Worm (Caenorhabditis elegans): Measurements from ENCODE around the gene ceh-28.

DNA sequence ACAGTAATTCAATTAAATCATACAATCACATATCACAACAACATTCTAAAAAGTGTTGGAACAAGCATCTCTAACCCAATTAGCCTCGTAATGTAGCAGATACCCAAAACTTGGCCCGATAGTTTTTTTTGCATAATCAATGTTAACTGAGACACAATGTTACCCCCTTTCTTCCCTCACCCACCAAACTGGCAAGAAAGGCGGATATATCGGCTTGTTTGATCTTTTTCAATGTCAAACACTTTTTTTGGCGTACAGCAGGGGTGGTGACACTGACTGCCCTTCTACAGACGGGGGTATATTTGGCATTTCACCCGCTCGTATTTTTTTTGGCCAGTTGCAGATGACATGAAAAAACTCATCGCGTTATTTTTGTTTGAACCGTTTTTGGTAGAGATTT is 35.5 kb downstream of the ceh-28 start:
- TF ChIP-seq T22C8.4 (GFP tag; IDR thresholded peaks at IDR 0.05) = no peak
- TF ChIP-seq med-1 (GFP tag; optimal IDR thresholded peaks at IDR 0.05; ENCODE audit: insufficient read depth) = no peak
- no peak for TF ChIP-seq klf-2 (GFP tag; conservative IDR thresholded peaks at IDR 0.05)
